Fruit fly (Drosophila melanogaster) whole organism: ENCODE measurements around the gene Ubqn.

ENCODE experiments used
- CG8478 ChIP-seq: fragments of >200 bp; optimal IDR thresholded peaks from 2 replicates; lab custom pipeline; 2018; ENCODE audit warnings: inconsistent platforms
- Dll ChIP-seq: fragments of >200 bp; optimal IDR thresholded peaks from 2 replicates; lab custom pipeline; 2017
- EcR ChIP-seq, 2 experiments: fragments of >200 bp; optimal IDR thresholded peaks; 2 replicates each; lab custom pipeline; 2017; ENCODE audit warnings: missing biosample characterization in 2 of 2, missing genetic modification characterization in 2 of 2, missing genetic modification reagents in 2 of 2
- pan ChIP-seq: fragments of >200 bp; optimal IDR thresholded peaks from 2 replicates; lab custom pipeline; 2017
- psq ChIP-seq: fragments of >200 bp; optimal IDR thresholded peaks from 2 replicates; lab custom pipeline; 2017

- no peak for TF ChIP-seq CG8478 (lab: Kevin White, UChicago)
- TF ChIP-seq Dll (lab: Kevin White, UChicago) = no peak
- no peak for TF ChIP-seq EcR (GFP tag; optimal IDR thresholded peaks at IDR 0.05; lab: Kevin White, UChicago)
- TF ChIP-seq psq (lab: Kevin White, UChicago) = no peak
- no peak for TF ChIP-seq pan (lab: Kevin White, UChicago)
These were observed 13.2 kb downstream of the Ubqn start, which contains the start of gene Cdc42 for dm6 chrX:19696845-19697244.
